Worm (Caenorhabditis elegans) whole organism, midembryonic: ENCODE results near the gene dyf-3.
A peak's percentile ranks its signal among the peaks of the same experiment; 100 is the strongest.
"Not testable (repeated sequence)": the region's sequence is repeated elsewhere in the genome, so short reads cannot be mapped to it uniquely, and the experiment has no call there.

Source experiments
- T22C8.4 ChIP-seq: fragments of 200-800 bp; sonication (Bioruptor generic); IDR thresholded peaks from 2 replicates; pipeline ENCODE4 v1.3.6; 2022; ENCODE audit warnings: missing genetic modification characterization, missing compliant biosample characterization
- cog-1 ChIP-seq: sonication (generic microtip); optimal IDR thresholded peaks from 2 replicates; lab custom pipeline; 2016; ENCODE audit warnings: missing genetic modification characterization, missing compliant biosample characterization
- flt-1 ChIP-seq: fragments of 200-800 bp; sonication (Bioruptor generic); IDR thresholded peaks from 2 replicates; pipeline ENCODE4 v1.3.6; 2022; ENCODE audit warnings: missing genetic modification characterization, missing compliant biosample characterization
- klf-2 ChIP-seq: fragments of 200-800 bp; sonication (Bioruptor generic); conservative IDR thresholded peaks from 2 replicates; pipeline ENCODE4 v1.3.6; 2022; ENCODE audit warnings: missing genetic modification reagents, missing genetic modification characterization, missing compliant biosample characterization
- med-1 ChIP-seq: sonication (generic microtip); optimal IDR thresholded peaks from 2 replicates; lab custom pipeline; 2017; ENCODE audit warnings: missing genetic modification characterization, mild to moderate bottlenecking, missing compliant biosample characterization, antibody characterized with exemption, missing genetic modification reagents; ENCODE audit not compliant: insufficient read depth
- ref-1 ChIP-seq: fragments of 200-800 bp; sonication (Bioruptor generic); conservative IDR thresholded peaks from 2 replicates; pipeline ENCODE4 v1.3.6; 2022; ENCODE audit warnings: missing genetic modification reagents, missing genetic modification characterization, missing compliant biosample characterization
- tab-1 ChIP-seq: fragments of 200-800 bp; sonication (Bioruptor generic); IDR thresholded peaks from 2 replicates; pipeline ENCODE4 v1.3.6; 2022; ENCODE audit warnings: missing genetic modification characterization, missing compliant biosample characterization
- ztf-23 ChIP-seq: fragments of 200-800 bp; sonication (Bioruptor generic); IDR thresholded peaks from 2 replicates; pipeline ENCODE4 v1.3.6; 2022; ENCODE audit warnings: missing genetic modification reagents, missing genetic modification characterization, missing compliant biosample characterization
- ztf-29 ChIP-seq: fragments of 200-800 bp; sonication (Bioruptor generic); IDR thresholded peaks from 2 replicates; pipeline ENCODE4 v1.3.6; 2022; ENCODE audit warnings: missing genetic modification reagents, missing genetic modification characterization, missing compliant biosample characterization

Gene dyf-3

ce11 chrIV:3436021-3436420 is 37.0 kb upstream of the dyf-3 start, which contains the start of gene srz-32:
srz-32 (plus strand) TSS chrIV:3436321.
- no peak for TF ChIP-seq T22C8.4 (GFP tag; lab: Robert Waterston, UW)

- not testable (repeated sequence) for TF ChIP-seq T22C8.4 (GFP tag; lab: Robert Waterston, UW); ztf-23 (GFP tag; lab: Robert Waterston, UW); ztf-29
Measured at ce11 chrIV:3433387-3433786, 34.4 kb upstream of the dyf-3 start, which contains the start of gene C04C3.7. C04C3.7 (minus strand) TSS chrIV:3433487.

ce11 chrIV:3428434-3428950 is 29.5 kb upstream of the dyf-3 start, which contains the start of the genes C04C3.9 and srz-60:
C04C3.9 (minus strand) TSS chrIV:3428534.
srz-60 (plus strand) TSS chrIV:3428900.
- no peak for TF ChIP-seq med-1 (GFP tag; lab: Kevin White, UChicago)
- TF ChIP-seq tab-1 (GFP tag; lab: Robert Waterston, UW) = no peak

- TF ChIP-seq ztf-23 (GFP tag; lab: Robert Waterston, UW) = no peak
- no peak for TF ChIP-seq klf-2 (GFP tag; lab: Robert Waterston, UW)
- TF ChIP-seq ztf-29 = no peak
- no peak for TF ChIP-seq T22C8.4 (GFP tag; lab: Robert Waterston, UW)
- TF ChIP-seq med-1 (GFP tag; lab: Kevin White, UChicago) = no peak
- TF ChIP-seq flt-1 (GFP tag; lab: Robert Waterston, UW) = no peak
- no peak for TF ChIP-seq tab-1 (GFP tag; lab: Robert Waterston, UW)
- no peak for TF ChIP-seq cog-1 (tag; lab: Kevin White, UChicago)
- TF ChIP-seq ref-1 (GFP tag; lab: Robert Waterston, UW) = no peak
Measured at ce11 chrIV:3422516-3422915, 23.5 kb upstream of the dyf-3 start, which contains the start of gene C04C3.6. C04C3.6 (minus strand) TSS chrIV:3422616.

- TF ChIP-seq T22C8.4 (GFP tag; lab: Robert Waterston, UW) (peak; percentile 59; the same call in 1 of the 2 replicates), ztf-23 (GFP tag; lab: Robert Waterston, UW) (no peak)
Measured at ce11 chrIV:3418741-3419140, 19.7 kb upstream of the dyf-3 start.

- TF ChIP-seq ztf-23 (GFP tag; lab: Robert Waterston, UW) = no peak
- TF ChIP-seq tab-1 (GFP tag; lab: Robert Waterston, UW) = no peak
- TF ChIP-seq ref-1 (GFP tag; lab: Robert Waterston, UW) = no peak
- TF ChIP-seq cog-1 (tag; lab: Kevin White, UChicago) = no peak
- TF ChIP-seq med-1 (GFP tag; lab: Kevin White, UChicago) = no peak
Measured at ce11 chrIV:3415383-3415782, 16.4 kb upstream of the dyf-3 start, which contains the start of gene lgc-9. lgc-9 (plus strand) TSS chrIV:3415683.

ce11 chrIV:3400941-3401340 is 1.9 kb upstream of the dyf-3 start:
- TF ChIP-seq med-1 (GFP tag; lab: Kevin White, UChicago) (no peak), ref-1 (GFP tag; lab: Robert Waterston, UW) (no peak), ztf-29 (no peak), tab-1 (GFP tag; lab: Robert Waterston, UW) (no peak), flt-1 (GFP tag; lab: Robert Waterston, UW) (no peak), ztf-23 (GFP tag; lab: Robert Waterston, UW) (no peak), cog-1 (tag; lab: Kevin White, UChicago) (no peak), T22C8.4 (GFP tag; lab: Robert Waterston, UW) (no peak), klf-2 (GFP tag; lab: Robert Waterston, UW) (no peak)

- TF ChIP-seq flt-1 (GFP tag; lab: Robert Waterston, UW) = no peak
- TF ChIP-seq klf-2 (GFP tag; lab: Robert Waterston, UW) = no peak
- TF ChIP-seq med-1 (GFP tag; lab: Kevin White, UChicago) = no peak
- no peak for TF ChIP-seq ztf-23 (GFP tag; lab: Robert Waterston, UW)
- no peak for TF ChIP-seq tab-1 (GFP tag; lab: Robert Waterston, UW)
- no peak for TF ChIP-seq T22C8.4 (GFP tag; lab: Robert Waterston, UW)
- TF ChIP-seq ztf-29 = no peak
- no peak for TF ChIP-seq ref-1 (GFP tag; lab: Robert Waterston, UW)
- TF ChIP-seq cog-1 (tag; lab: Kevin White, UChicago) = no peak
Measured at ce11 chrIV:3398078-3398477, 953 bp downstream of the dyf-3 start.

- no peak for TF ChIP-seq klf-2 (GFP tag; lab: Robert Waterston, UW)
- no peak for TF ChIP-seq cog-1 (tag; lab: Kevin White, UChicago)
- TF ChIP-seq T22C8.4 (GFP tag; lab: Robert Waterston, UW) = no peak
Measured at ce11 chrIV:3395581-3395980, 3.5 kb downstream of the dyf-3 start, which contains the start of gene C04C3.14. C04C3.14 (plus strand) TSS chrIV:3395881.

- not testable (repeated sequence) for TF ChIP-seq tab-1 (GFP tag; lab: Robert Waterston, UW); klf-2 (GFP tag; lab: Robert Waterston, UW); ztf-29
Measured at ce11 chrIV:3394066-3394465, 5.0 kb downstream of the dyf-3 start, which contains the start of gene C04C3.4. C04C3.4 (plus strand) TSS chrIV:3394366.

- TF ChIP-seq med-1 (GFP tag; lab: Kevin White, UChicago); flt-1 (GFP tag; lab: Robert Waterston, UW); klf-2 (GFP tag; lab: Robert Waterston, UW): not testable (repeated sequence)
Measured at ce11 chrIV:3389999-3390398, 9.0 kb downstream of the dyf-3 start, which contains the start of gene B0546.5. B0546.5 (minus strand) TSS chrIV:3390099.
